Worm (Caenorhabditis elegans) whole organism, L4 larva: ENCODE measurements around the gene B0507.9.

ENCODE experiments used
- F44E2.7 ChIP-seq: fragments of 200-800 bp; sonication (Bioruptor generic); IDR thresholded peaks from 2 replicates; pipeline ENCODE4 v2.1.2; 2022; ENCODE audit warnings: missing genetic modification characterization, missing compliant biosample characterization
- ZK337.2 ChIP-seq: fragments of 200-800 bp; sonication (Bioruptor generic); IDR thresholded peaks from 2 replicates; pipeline ENCODE4 v1.3.6; 2022; ENCODE audit warnings: missing genetic modification reagents, missing genetic modification characterization, missing compliant biosample characterization
- aha-1 ChIP-seq: fragments of 150-350 bp; peaks from one replicate; lab custom pipeline; 2014; ENCODE audit warnings: missing biosample characterization, missing genetic modification characterization
- aly-2 ChIP-seq: sonication (generic microtip); optimal IDR thresholded peaks from 2 replicates; lab custom pipeline; 2018; ENCODE audit warnings: missing biosample characterization, missing genetic modification characterization
- daf-16 ChIP-seq, 3 experiments: sonication (generic microtip); optimal IDR thresholded peaks; 2 replicates each; lab custom pipeline; 2016 to 2017; ENCODE audit warnings: missing genetic modification characterization in 3 of 3, missing genetic modification reagents in 3 of 3, mild to moderate bottlenecking in 2 of 3, missing compliant biosample characterization in 2 of 3, missing biosample characterization in 1 of 3, moderate library complexity in 1 of 3
- daf-8 ChIP-seq: fragments of 200-800 bp; sonication (Bioruptor generic); IDR thresholded peaks from 2 replicates; pipeline ENCODE4 v1.3.6; 2022; ENCODE audit warnings: missing genetic modification characterization, missing compliant biosample characterization
- dmd-6 ChIP-seq: fragments of 200-800 bp; sonication (Bioruptor generic); IDR thresholded peaks from 2 replicates; pipeline ENCODE4 v1.3.6; 2022; ENCODE audit warnings: missing genetic modification reagents, missing genetic modification characterization, missing compliant biosample characterization
- dve-1 ChIP-seq: sonication (generic microtip); optimal IDR thresholded peaks from 2 replicates; lab custom pipeline; 2017; ENCODE audit warnings: antibody characterized with exemption, mild to moderate bottlenecking, missing genetic modification characterization, missing compliant biosample characterization; ENCODE audit not compliant: insufficient read depth
- fos-1 ChIP-seq: fragments of 150-350 bp; optimal IDR thresholded peaks from 2 replicates; lab custom pipeline; 2014; ENCODE audit warnings: missing biosample characterization, missing genetic modification characterization
- gei-8 ChIP-seq: fragments of 200-800 bp; sonication (Bioruptor generic); optimal IDR thresholded peaks from 2 replicates; lab custom pipeline; 2018; ENCODE audit warnings: mild to moderate bottlenecking, missing genetic modification characterization, missing compliant biosample characterization
- hlh-11 ChIP-seq: fragments of 200-800 bp; sonication (Bioruptor generic); optimal IDR thresholded peaks from 2 replicates; lab custom pipeline; 2018; ENCODE audit warnings: mild to moderate bottlenecking, missing genetic modification characterization, missing compliant biosample characterization
- hlh-30 ChIP-seq: sonication (generic microtip); optimal IDR thresholded peaks from 2 replicates; lab custom pipeline; 2017; ENCODE audit warnings: antibody characterized with exemption, mild to moderate bottlenecking, missing genetic modification characterization, missing compliant biosample characterization; ENCODE audit not compliant: insufficient read depth
- lim-7 ChIP-seq: fragments of 200-800 bp; sonication (Bioruptor generic); IDR thresholded peaks from 2 replicates; pipeline ENCODE4 v1.3.6; 2022; ENCODE audit warnings: missing genetic modification characterization, missing compliant biosample characterization
- lin-1 ChIP-seq: fragments of 200-800 bp; sonication (Bioruptor generic); IDR thresholded peaks from 2 replicates; pipeline ENCODE4 v1.3.6; 2022; ENCODE audit warnings: missing genetic modification reagents, missing genetic modification characterization, missing compliant biosample characterization
- lsy-2 ChIP-seq, 2 experiments: fragments of 150-350 bp in 1 of 2; sonication (generic microtip) in 1 of 2; optimal IDR thresholded peaks; 2 replicates each; lab custom pipeline; 2014 to 2017; ENCODE audit warnings: missing biosample characterization in 2 of 2, missing genetic modification characterization in 2 of 2
- madf-5 ChIP-seq, 2 experiments: fragments of 200-800 bp; sonication (Bioruptor generic); IDR thresholded peaks; 2 replicates each; pipeline ENCODE4 v1.3.6; 2022; ENCODE audit warnings: missing compliant biosample characterization in 2 of 2, missing genetic modification characterization in 2 of 2
- mdl-1 ChIP-seq, 2 experiments: fragments of 150-350 bp in 1 of 2; sonication (generic microtip) in 1 of 2; optimal IDR thresholded peaks; 2 replicates each; lab custom pipeline; 2014 to 2017; ENCODE audit warnings: missing biosample characterization in 2 of 2, missing genetic modification characterization in 2 of 2
- mep-1 ChIP-seq: fragments of 150-350 bp; sonication (generic microtip); optimal IDR thresholded peaks from 3 replicates; lab custom pipeline; 2014; ENCODE audit warnings: missing biosample characterization, missing genetic modification characterization
- mes-2 ChIP-seq: sonication (generic microtip); optimal IDR thresholded peaks from 2 replicates; lab custom pipeline; 2016; ENCODE audit warnings: missing genotype, mild to moderate bottlenecking, missing genetic modification characterization, missing compliant biosample characterization; ENCODE audit not compliant: poor library complexity, severe bottlenecking
- nhr-237 ChIP-seq: sonication (generic microtip); optimal IDR thresholded peaks from 2 replicates; lab custom pipeline; 2017; ENCODE audit warnings: missing biosample characterization, missing genetic modification characterization
- nhr-28 ChIP-seq: fragments of 150-350 bp; optimal IDR thresholded peaks from 2 replicates; lab custom pipeline; 2014; ENCODE audit warnings: missing biosample characterization, missing genetic modification characterization
- nhr-41 ChIP-seq: fragments of 200-800 bp; sonication (Bioruptor generic); IDR thresholded peaks from 2 replicates; pipeline ENCODE4 v1.3.6; 2022; ENCODE audit warnings: missing genetic modification reagents, missing genetic modification characterization, missing compliant biosample characterization
- pqm-1 ChIP-seq: sonication (generic microtip); optimal IDR thresholded peaks from 2 replicates; lab custom pipeline; 2017; ENCODE audit warnings: missing biosample characterization, missing genetic modification characterization
- rbr-2 ChIP-seq: sonication (generic microtip); optimal IDR thresholded peaks from 2 replicates; lab custom pipeline; 2016; ENCODE audit warnings: missing genotype, missing genetic modification characterization, missing compliant biosample characterization
- sdz-12 ChIP-seq: fragments of 200-800 bp; sonication (Bioruptor generic); optimal IDR thresholded peaks from 2 replicates; lab custom pipeline; 2018; ENCODE audit warnings: mild to moderate bottlenecking, missing genetic modification characterization, missing compliant biosample characterization
- set-16 ChIP-seq: fragments of 200-800 bp; sonication (Bioruptor generic); IDR thresholded peaks from 2 replicates; pipeline ENCODE4 v1.3.6; 2022; ENCODE audit warnings: missing genetic modification reagents, missing genetic modification characterization, missing compliant biosample characterization
- snpc-1.2 ChIP-seq: fragments of 200-800 bp; sonication (Bioruptor generic); IDR thresholded peaks from 2 replicates; pipeline ENCODE4 v1.3.6; 2022; ENCODE audit warnings: missing genetic modification reagents, missing genetic modification characterization, missing compliant biosample characterization
- spr-1 ChIP-seq: sonication (generic microtip); optimal IDR thresholded peaks from 2 replicates; lab custom pipeline; 2016; ENCODE audit warnings: mild to moderate bottlenecking, missing genetic modification characterization, missing compliant biosample characterization
- tag-97 ChIP-seq: fragments of 200-800 bp; sonication (Bioruptor generic); IDR thresholded peaks from 2 replicates; pipeline ENCODE4 v1.3.6; 2022; ENCODE audit warnings: missing genetic modification characterization, missing compliant biosample characterization
- tra-1 ChIP-seq: fragments of 200-800 bp; sonication (Bioruptor generic); IDR thresholded peaks from 2 replicates; pipeline ENCODE4 v1.3.6; 2022; ENCODE audit warnings: missing genetic modification reagents, missing genetic modification characterization, missing compliant biosample characterization
- unc-62 ChIP-seq, 3 experiments: fragments of 150-350 bp in 1 of 3; sonication (generic microtip); optimal IDR thresholded peaks in 2 of 3; peaks in 1 of 3; 1 replicate in 1 of 3; 2 replicates in 2 of 3; lab custom pipeline; 2014 to 2017; ENCODE audit warnings: missing biosample characterization in 3 of 3, missing genetic modification characterization in 3 of 3, missing genetic modification reagents in 3 of 3, missing genotype in 1 of 3
- zfp-2 ChIP-seq: sonication (generic microtip); optimal IDR thresholded peaks from 2 replicates; lab custom pipeline; 2016; ENCODE audit warnings: mild to moderate bottlenecking, missing genetic modification characterization, missing compliant biosample characterization

Gene B0507.9

DNA sequence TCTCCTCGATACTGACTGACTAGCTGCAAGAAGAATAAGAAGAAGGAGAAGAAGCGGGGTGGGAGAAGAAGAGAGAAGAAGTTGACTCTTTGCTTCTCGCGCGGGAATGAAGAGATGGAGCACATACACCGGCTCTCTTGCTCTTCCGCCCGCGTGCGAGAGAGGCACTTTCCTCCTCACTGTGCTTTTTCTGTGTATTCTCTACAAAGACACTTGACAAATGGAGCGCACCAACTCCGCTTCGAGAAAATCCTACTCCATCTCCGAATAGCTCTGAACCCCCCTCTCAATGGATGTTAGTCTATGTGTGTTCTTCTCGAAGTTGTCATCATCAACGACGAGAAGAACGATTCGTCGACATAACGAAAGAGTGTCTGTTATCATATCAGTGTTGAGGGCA is 18.6 kb upstream of the B0507.9 start:
- TF ChIP-seq daf-8 (GFP tag; lab: Robert Waterston, UW) (no peak), lim-7 (peak; percentile 37; the same call in 1 of the 2 replicates), set-16 (peak; percentile 13; the same call in 1 of the 2 replicates)

DNA sequence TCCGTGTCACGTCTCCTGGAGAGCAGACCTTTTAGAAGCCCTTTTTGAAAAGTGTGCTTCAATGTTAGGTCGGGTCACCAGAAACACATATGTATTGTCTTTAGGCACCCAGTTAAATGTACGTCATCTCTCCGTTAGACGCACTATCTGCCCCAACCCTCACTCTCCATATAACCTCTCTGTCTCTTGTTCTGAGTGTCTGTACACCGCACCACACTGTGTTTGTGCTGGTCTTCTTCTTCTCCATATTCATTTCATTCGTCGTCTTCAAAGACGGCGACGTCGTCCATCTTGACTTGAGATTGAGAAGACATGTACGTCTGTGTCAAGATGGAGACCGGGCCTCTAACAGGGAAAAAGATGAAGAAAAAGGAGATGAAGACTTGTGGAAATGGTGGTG is 16.3 kb upstream of the B0507.9 start:
- peak; percentile 44 for TF ChIP-seq mes-2 (tag; lab: Kevin White, UChicago)
- TF ChIP-seq zfp-2 (tag; lab: Kevin White, UChicago) = no peak
- peak; percentile 64 for TF ChIP-seq aha-1 (tag; lab: Kevin White, UChicago)
- peak in 1 of 2 experiments; percentile 96 for TF ChIP-seq unc-62 (GFP tag; optimal IDR thresholded peaks at IDR 0.05 in 1 of 2; lab: Kevin White, UChicago)
- TF ChIP-seq unc-62 (tag; optimal IDR thresholded peaks at IDR 0.05; lab: Kevin White, UChicago) = no peak

DNA sequence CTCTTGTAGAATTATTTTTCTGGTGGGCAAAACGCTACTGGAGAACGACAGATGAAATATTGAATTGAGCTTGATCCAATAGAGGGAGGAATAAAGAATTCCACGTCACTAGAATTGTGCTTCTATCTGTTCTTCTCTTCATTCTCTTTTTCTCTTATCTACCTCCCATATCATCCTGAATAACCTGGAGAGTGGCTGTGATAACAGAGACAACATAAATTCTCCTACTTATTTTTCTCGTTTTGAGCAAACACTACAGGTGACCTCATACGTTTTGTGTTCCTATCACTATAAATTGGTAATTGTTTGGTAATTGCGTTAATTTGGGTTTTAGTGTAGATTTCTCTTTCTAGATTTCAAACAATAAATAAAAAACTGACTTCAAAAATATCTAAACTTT is 15.3 kb upstream of the B0507.9 start:
- TF ChIP-seq dmd-6 (GFP tag; lab: Robert Waterston, UW) (0 out of 2 replicates have a peak, but pooled peaks have one; percentile 14), dve-1 (tag; lab: Kevin White, UChicago) (peak; percentile 18), fos-1 (tag; lab: Kevin White, UChicago) (no peak), pqm-1 (tag; lab: Kevin White, UChicago) (peak; percentile 68), nhr-28 (peak; percentile 88), tag-97 (no peak), ZK337.2 (GFP tag; lab: Robert Waterston, UW) (no peak), hlh-11 (peak; percentile 23), daf-16 (GFP tag; optimal IDR thresholded peaks at IDR 0.05; lab: Kevin White, UChicago) (no peak), daf-16 (tag; optimal IDR thresholded peaks at IDR 0.05; lab: Kevin White, UChicago) (peak; percentile 35)

DNA sequence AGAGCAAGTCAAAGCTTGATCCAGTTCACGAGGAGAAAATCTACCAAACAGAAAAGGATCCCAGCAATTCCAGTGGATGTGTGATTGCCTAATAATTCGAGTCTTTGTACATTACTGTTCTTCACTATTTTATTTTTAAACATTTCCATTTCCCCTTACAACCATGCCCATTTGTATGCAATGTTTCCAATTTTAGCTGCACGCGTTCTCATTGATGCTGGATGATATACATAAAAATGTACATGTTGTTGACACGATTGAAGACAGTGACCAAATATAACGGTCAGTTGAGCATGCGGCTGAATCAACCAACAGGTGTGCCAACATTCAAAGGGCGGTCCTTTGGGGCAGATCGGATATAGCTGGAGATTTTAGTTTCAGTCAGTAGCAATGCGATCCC is 10.4 kb upstream of the B0507.9 start, which contains the start of gene B0507.1:
Gene B0507.1, plus strand, starts transcription at position 301 of the 400 bp plus-strand sequence.
- no peak for TF ChIP-seq hlh-11
- no peak for TF ChIP-seq tra-1 (GFP tag; lab: Robert Waterston, UW)
- no peak for TF ChIP-seq gei-8 (GFP tag; lab: Kevin White, UChicago)
- no peak for TF ChIP-seq spr-1 (tag; lab: Kevin White, UChicago)
- TF ChIP-seq madf-5 (GFP tag; IDR thresholded peaks at IDR 0.05; lab: Robert Waterston, UW) = no peak
- no peak for TF ChIP-seq aly-2 (tag; lab: Kevin White, UChicago)
- TF ChIP-seq F44E2.7 (GFP tag; lab: Robert Waterston, UW) = no peak
- no peak for TF ChIP-seq nhr-237 (tag; lab: Kevin White, UChicago)
- no peak for TF ChIP-seq mdl-1 (tag; optimal IDR thresholded peaks at IDR 0.05; lab: Kevin White, UChicago)
- TF ChIP-seq zfp-2 (tag; lab: Kevin White, UChicago) = no peak

DNA sequence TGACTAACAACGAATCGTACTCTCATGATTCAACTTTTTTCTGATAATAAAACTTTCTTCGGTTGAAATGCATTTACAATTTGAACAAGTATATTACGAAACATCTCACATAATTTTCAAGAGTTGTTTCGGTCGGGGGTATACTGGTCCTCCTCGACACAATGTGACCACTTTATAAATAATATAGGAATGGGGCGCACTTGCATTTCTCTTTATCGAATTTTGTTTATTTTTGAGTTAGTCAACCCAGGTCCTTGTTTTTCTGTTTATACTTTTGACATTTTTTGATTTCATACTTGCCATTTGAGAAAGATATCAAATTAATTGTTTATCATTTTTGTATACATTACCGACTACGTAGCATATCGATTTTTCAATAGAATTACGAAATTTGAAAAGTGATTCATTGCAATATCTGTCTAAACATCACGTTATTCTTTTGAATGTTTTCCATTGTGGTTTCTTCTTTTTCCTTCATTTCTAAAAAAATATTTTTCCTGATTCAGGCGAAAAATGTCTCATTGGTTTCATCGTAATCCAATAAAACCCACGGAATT is 8.1 kb upstream of the B0507.9 start, which contains the start of gene B0507.2:
Gene B0507.2, plus strand, starts transcription at position 507 of the 557 bp plus-strand sequence.
- TF ChIP-seq mep-1 (tag; lab: Kevin White, UChicago) = peak; percentile 35
- TF ChIP-seq snpc-1.2 (GFP tag; lab: Robert Waterston, UW) = no peak
- no peak for TF ChIP-seq sdz-12 (GFP tag; lab: Kevin White, UChicago)
- TF ChIP-seq lin-1 = no peak
- TF ChIP-seq mdl-1 (tag; optimal IDR thresholded peaks at IDR 0.05; lab: Kevin White, UChicago) = peak in 1 of 2 experiments; percentile 30
- TF ChIP-seq pqm-1 (tag; lab: Kevin White, UChicago) = peak; percentile 47
- TF ChIP-seq nhr-28 = peak; percentile 33
- TF ChIP-seq hlh-30 (tag; lab: Kevin White, UChicago) = peak; percentile 73
- no peak for TF ChIP-seq daf-16 (GFP tag; optimal IDR thresholded peaks at IDR 0.05; lab: Kevin White, UChicago)
- peak; percentile 90 for TF ChIP-seq daf-16 (tag; optimal IDR thresholded peaks at IDR 0.05; lab: Kevin White, UChicago)
- no peak for TF ChIP-seq nhr-41 (GFP tag; lab: Robert Waterston, UW)
- TF ChIP-seq rbr-2 (tag; lab: Kevin White, UChicago) = peak; percentile 2
- TF ChIP-seq lsy-2 (tag; optimal IDR thresholded peaks at IDR 0.05; lab: Kevin White, UChicago) = peak in 1 of 2 experiments; percentile 46
- TF ChIP-seq hlh-11 = peak; percentile 36
- TF ChIP-seq F44E2.7 (GFP tag; lab: Robert Waterston, UW) = no peak
